Worm (Caenorhabditis elegans) whole organism, L1 larva: ENCODE measurements around the gene npp-10.
A peak's percentile ranks its signal among the peaks of the same experiment; 100 is the strongest.

Experiments used
- blmp-1 ChIP-seq: fragments of 150-350 bp; optimal IDR thresholded peaks from 2 replicates; lab custom pipeline; 2014; ENCODE audit warnings: missing biosample characterization, missing genetic modification characterization
- egl-13 ChIP-seq: sonication (generic microtip); optimal IDR thresholded peaks from 2 replicates; lab custom pipeline; 2016; ENCODE audit warnings: missing genotype, missing genetic modification reagents, missing genetic modification characterization, missing compliant biosample characterization
- elt-3 ChIP-seq, 6 experiments: fragments of 150-350 bp in 1 of 6; sonication (generic microtip); optimal IDR thresholded peaks; 2 replicates each; lab custom pipeline; 2017 to 2018; ENCODE audit warnings: missing biosample characterization in 6 of 6, missing genetic modification characterization in 6 of 6, inconsistent platforms in 1 of 6
- lin-14 ChIP-seq: fragments of 200-800 bp; sonication (Bioruptor generic); optimal IDR thresholded peaks from 2 replicates; lab custom pipeline; 2018; ENCODE audit warnings: mild to moderate bottlenecking, missing genetic modification characterization, moderate library complexity, missing compliant biosample characterization
- lsy-2 ChIP-seq, 2 experiments: fragments of 150-350 bp; optimal IDR thresholded peaks; 2 replicates each; lab custom pipeline; 2014; ENCODE audit warnings: missing biosample characterization in 2 of 2, missing genetic modification characterization in 2 of 2
- mep-1 ChIP-seq: fragments of 150-350 bp; optimal IDR thresholded peaks from 2 replicates; lab custom pipeline; 2014; ENCODE audit warnings: missing biosample characterization, missing genetic modification characterization
- nhr-20 ChIP-seq: sonication (generic microtip); optimal IDR thresholded peaks from 2 replicates; lab custom pipeline; 2016; ENCODE audit warnings: mild to moderate bottlenecking, missing genetic modification characterization, missing compliant biosample characterization
- nhr-71 ChIP-seq: sonication (generic microtip); optimal IDR thresholded peaks from 2 replicates; lab custom pipeline; 2016; ENCODE audit warnings: mild to moderate bottlenecking, missing genetic modification characterization, moderate library complexity, missing compliant biosample characterization
- nhr-85 ChIP-seq: sonication (generic microtip); peaks from one replicate; lab custom pipeline; 2016; ENCODE audit warnings: missing genetic modification characterization, inconsistent platforms, missing compliant biosample characterization
- snu-23 ChIP-seq: sonication (generic microtip); optimal IDR thresholded peaks from 2 replicates; lab custom pipeline; 2016; ENCODE audit warnings: missing genetic modification characterization, missing compliant biosample characterization
- sup-37 ChIP-seq: fragments of 200-800 bp; sonication (Bioruptor generic); optimal IDR thresholded peaks from 2 replicates; lab custom pipeline; 2018; ENCODE audit warnings: mild to moderate bottlenecking, missing genetic modification characterization, missing compliant biosample characterization
- unc-62 ChIP-seq: fragments of 150-350 bp; optimal IDR thresholded peaks from 2 replicates; lab custom pipeline; 2014; ENCODE audit warnings: missing biosample characterization, missing genetic modification reagents, missing genetic modification characterization

Gene npp-10

DNA sequence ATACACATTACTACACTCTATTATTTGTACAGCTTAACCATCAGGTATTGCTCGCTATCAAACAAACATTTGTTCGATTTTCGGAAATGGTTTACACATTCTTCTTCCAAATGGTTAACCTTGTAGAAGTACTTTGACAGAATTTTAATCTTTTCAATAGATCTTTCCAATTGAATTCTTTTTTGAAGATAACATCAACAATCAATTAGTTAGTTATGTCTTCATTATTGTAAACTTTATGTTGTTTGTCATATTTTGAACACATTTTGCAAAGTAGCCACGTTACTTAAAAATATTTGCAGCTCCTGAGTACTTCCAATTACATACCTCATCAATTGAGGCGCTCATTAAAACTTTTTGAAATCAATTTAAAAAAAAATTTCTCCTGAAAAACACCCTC lies 54.0 kb downstream of the npp-10 start:
- TF ChIP-seq lin-14 (GFP tag; lab: Kevin White, UChicago) (peak; percentile 3), nhr-85 (tag; lab: Kevin White, UChicago) (peak; percentile 64), sup-37 (GFP tag; lab: Kevin White, UChicago) (no peak)
- TF ChIP-seq, all 84 proteins: peak for 2

DNA sequence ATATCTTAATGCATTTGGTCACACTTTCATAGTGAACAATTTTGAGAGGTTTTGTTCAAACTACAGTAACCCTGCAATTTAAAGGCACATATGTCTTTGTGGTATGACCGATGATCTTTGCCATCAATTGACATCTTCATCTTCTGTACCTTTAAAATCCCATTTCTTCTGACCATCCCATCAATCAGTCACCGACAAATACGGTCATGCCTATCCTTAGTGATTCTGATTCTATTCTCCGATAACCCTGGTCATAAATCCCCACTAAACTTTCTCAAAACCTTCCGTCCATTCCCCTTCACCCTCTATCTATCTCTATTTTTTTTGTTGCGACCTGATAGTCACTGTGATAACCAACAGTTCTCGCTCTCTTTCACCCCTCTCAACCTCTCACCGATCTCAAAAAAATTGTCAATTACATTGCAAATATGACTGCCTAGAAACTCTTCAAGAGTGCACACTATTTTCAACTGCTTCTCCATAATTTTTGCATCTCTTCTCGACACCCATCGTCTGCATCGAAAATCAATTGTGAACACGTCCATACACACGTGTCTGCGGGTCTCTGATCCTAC lies 55.2 kb downstream of the npp-10 start:
- TF ChIP-seq unc-62 (GFP tag; lab: Kevin White, UChicago) (no peak), elt-3 (tag; optimal IDR thresholded peaks at IDR 0.05; lab: Kevin White, UChicago) (peak in 3 of 6 experiments; percentile 10 to 53 (median 11)), mep-1 (no peak), nhr-20 (tag; lab: Kevin White, UChicago) (peak; percentile 9), lin-14 (GFP tag; lab: Kevin White, UChicago) (peak; percentile 40), lsy-2 (tag; optimal IDR thresholded peaks at IDR 0.05; lab: Kevin White, UChicago) (peak in 1 of 2 experiments; percentile 24), nhr-71 (tag; lab: Kevin White, UChicago) (peak; percentile 20), nhr-85 (tag; lab: Kevin White, UChicago) (peak; percentile 72), egl-13 (tag; lab: Kevin White, UChicago) (no peak), blmp-1 (tag; lab: Kevin White, UChicago) (peak; percentile 91), snu-23 (GFP tag; lab: Kevin White, UChicago) (peak; percentile 6)
